Fruit fly (Drosophila melanogaster): ENCODE results near the gene Syx18.

Syx18 gene

dm6 chr3R:24580963-24581277 is 44.4 kb downstream of the Syx18 start:
- TF ChIP-seq psq (optimal IDR thresholded peaks at IDR 0.05) (no peak), Myc (optimal IDR thresholded peaks at IDR 0.05) (no peak), insv (optimal IDR thresholded peaks at IDR 0.05) (no peak), h (optimal IDR thresholded peaks at IDR 0.05) (no peak), Sin3A (optimal IDR thresholded peaks at IDR 0.05) (no peak)

DNA sequence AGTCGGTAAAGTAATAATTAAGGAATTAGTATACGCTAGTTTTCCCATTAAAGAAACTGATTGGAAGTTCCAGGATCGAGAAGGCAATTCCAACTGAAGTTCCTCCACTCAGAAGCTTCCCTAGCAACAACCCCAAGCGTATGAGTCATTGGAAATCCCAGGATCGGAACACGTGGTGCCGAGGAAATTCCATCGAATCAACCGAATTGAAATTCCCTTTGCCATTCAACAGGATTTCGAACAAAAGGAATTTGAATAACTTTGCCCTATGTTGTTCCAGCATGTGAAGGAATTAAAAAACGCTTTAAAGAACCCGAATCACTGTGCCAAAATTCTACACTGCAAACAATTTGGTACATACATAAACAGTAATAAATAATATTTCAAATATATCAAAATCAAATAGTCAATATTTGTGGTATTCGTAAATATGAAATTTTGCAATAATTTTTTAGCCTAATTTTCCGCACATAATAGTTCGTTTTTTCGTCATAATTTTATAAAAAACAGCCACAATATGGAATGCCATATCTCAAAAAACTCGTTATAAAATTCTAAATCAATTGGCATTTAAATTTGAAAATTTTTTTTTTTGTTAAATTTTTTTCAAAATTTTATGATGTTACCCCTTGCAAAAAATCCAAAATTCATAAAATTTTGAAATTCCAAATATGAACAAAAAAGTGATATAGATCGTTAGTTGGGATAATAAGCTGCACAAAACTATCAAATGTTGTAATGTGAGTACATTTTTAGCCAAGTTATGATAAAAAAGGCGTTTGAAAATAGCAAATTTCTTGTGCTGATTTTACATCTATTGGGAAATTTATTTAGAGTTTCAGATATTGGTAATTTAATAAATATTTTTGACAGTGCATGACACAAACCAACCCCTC is 45.0 kb downstream of the Syx18 start:
- TF ChIP-seq ttk (optimal IDR thresholded peaks at IDR 0.05) = no peak
- no peak for TF ChIP-seq Myc (optimal IDR thresholded peaks at IDR 0.05)
- no peak for TF ChIP-seq insv (optimal IDR thresholded peaks at IDR 0.05)
- TF ChIP-seq Sin3A (optimal IDR thresholded peaks at IDR 0.05) = no peak
- TF ChIP-seq psq (optimal IDR thresholded peaks at IDR 0.05) = no peak
- TF ChIP-seq h (optimal IDR thresholded peaks at IDR 0.05) = no peak

DNA sequence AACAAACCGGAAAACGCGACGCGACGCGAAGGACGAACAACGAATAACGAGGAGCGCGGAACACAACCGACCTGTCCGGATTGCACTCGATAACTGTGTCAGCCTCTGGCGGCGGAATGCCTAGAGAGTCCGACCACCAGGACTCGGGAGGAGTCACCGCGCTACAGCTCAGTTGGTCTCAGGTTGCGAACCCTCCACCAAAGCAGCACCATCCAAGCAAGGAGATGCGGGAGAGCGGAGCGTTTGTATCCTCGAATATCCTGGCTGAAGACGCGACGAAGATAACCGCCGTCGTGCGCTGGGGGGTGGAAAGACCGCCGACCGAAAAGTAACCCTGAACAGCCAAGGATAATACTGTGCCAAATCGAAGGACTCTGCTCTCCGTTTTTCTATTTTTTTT is 48.0 kb downstream of the Syx18 start:
- TF ChIP-seq Sin3A (optimal IDR thresholded peaks at IDR 0.05) (no peak), insv (optimal IDR thresholded peaks at IDR 0.05) (no peak), ttk (optimal IDR thresholded peaks at IDR 0.05) (no peak), psq (optimal IDR thresholded peaks at IDR 0.05) (no peak), h (optimal IDR thresholded peaks at IDR 0.05) (no peak), Myc (optimal IDR thresholded peaks at IDR 0.05) (no peak)

DNA sequence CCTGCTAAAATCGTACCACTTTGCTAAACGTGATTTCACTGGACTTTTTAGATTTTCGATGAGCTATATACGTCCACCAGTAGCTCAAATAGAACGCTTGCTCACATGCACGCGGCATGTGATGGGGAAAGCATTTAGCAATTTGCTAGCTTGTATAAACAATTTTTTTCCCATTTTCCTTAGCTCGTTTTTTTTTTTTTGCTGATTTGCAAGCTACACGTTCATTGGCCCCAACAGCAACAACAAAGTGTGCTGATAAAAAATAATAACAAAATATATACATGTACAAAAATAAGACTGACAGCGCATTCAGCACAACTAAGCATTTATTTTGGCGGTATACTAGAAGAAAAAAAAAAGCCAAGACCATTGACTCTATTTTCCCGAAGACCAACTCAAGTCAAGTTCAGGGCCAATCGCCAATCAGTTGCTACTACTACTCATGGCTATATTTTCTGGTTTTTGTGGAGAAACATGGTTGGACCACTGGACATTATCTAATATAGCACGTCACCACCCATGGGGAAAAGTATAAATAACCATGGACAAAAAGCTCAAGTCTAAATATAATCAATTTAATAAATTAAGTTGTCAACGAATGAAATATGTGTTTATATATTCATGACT is 49.5 kb downstream of the Syx18 start:
- no peak for TF ChIP-seq Sin3A (optimal IDR thresholded peaks at IDR 0.05)
- no peak for TF ChIP-seq psq (optimal IDR thresholded peaks at IDR 0.05)
- no peak for TF ChIP-seq h (optimal IDR thresholded peaks at IDR 0.05)
- no peak for TF ChIP-seq insv (optimal IDR thresholded peaks at IDR 0.05)
- no peak for TF ChIP-seq ttk (optimal IDR thresholded peaks at IDR 0.05)
- no peak for TF ChIP-seq Myc (optimal IDR thresholded peaks at IDR 0.05)

- TF ChIP-seq psq (optimal IDR thresholded peaks at IDR 0.05) = no peak
- no peak for TF ChIP-seq ttk (optimal IDR thresholded peaks at IDR 0.05)
- no peak for TF ChIP-seq h (optimal IDR thresholded peaks at IDR 0.05)
- no peak for TF ChIP-seq insv (optimal IDR thresholded peaks at IDR 0.05)
- no peak for TF ChIP-seq Myc (optimal IDR thresholded peaks at IDR 0.05)
- no peak for TF ChIP-seq Sin3A (optimal IDR thresholded peaks at IDR 0.05)
These were observed 50.3 kb downstream of the Syx18 start for dm6 chr3R:24575109-24575508.

- no peak for TF ChIP-seq ttk (optimal IDR thresholded peaks at IDR 0.05)
- TF ChIP-seq insv (optimal IDR thresholded peaks at IDR 0.05) = no peak
- no peak for TF ChIP-seq Myc (optimal IDR thresholded peaks at IDR 0.05)
- TF ChIP-seq psq (optimal IDR thresholded peaks at IDR 0.05) = no peak
- TF ChIP-seq h (optimal IDR thresholded peaks at IDR 0.05) = no peak
- TF ChIP-seq Sin3A (optimal IDR thresholded peaks at IDR 0.05) = no peak
These were observed 51.2 kb downstream of the Syx18 start for dm6 chr3R:24574123-24574522.

All from Kc167 (cell line).